Worm (Caenorhabditis elegans) whole organism, early embryonic: ENCODE results near the gene Y69A2AR.1.

Source experiments
- ama-1 ChIP-seq: fragments of 150-350 bp; optimal IDR thresholded peaks from 2 replicates; lab custom pipeline; 2014
- ceh-13 ChIP-seq: fragments of 200-800 bp; sonication (Bioruptor generic); optimal IDR thresholded peaks from 2 replicates; lab custom pipeline; 2018; ENCODE audit warnings: mild to moderate bottlenecking, missing genetic modification characterization, missing compliant biosample characterization
- flt-1 ChIP-seq: fragments of 200-800 bp; sonication (Bioruptor generic); IDR thresholded peaks from 2 replicates; pipeline ENCODE4 v1.3.6; 2022; ENCODE audit warnings: missing genetic modification characterization, missing compliant biosample characterization
- hnd-1 ChIP-seq: sonication (generic microtip); optimal IDR thresholded peaks from 2 replicates; lab custom pipeline; 2016; ENCODE audit warnings: missing genetic modification characterization, missing compliant biosample characterization
- sea-1 ChIP-seq: fragments of 200-800 bp; sonication (Bioruptor generic); conservative IDR thresholded peaks from 2 replicates; pipeline ENCODE4 v1.3.6; 2022; ENCODE audit warnings: missing genetic modification characterization, missing compliant biosample characterization

ce11 chrIV:2663953-2664900, 2.6 kb upstream of the Y69A2AR.1 start, which contains the start of gene Y69A2AR.31:
- TF ChIP-seq flt-1 (GFP tag; lab: Robert Waterston, UW) (no peak), ama-1 (no peak), hnd-1 (tag; lab: Kevin White, UChicago) (no peak), ceh-13 (GFP tag; lab: Kevin White, UChicago) (no peak), sea-1 (GFP tag; lab: Robert Waterston, UW) (no peak)
